Fruit fly (Drosophila melanogaster): ENCODE measurements around the gene CG18789.

- no peak for TF ChIP-seq Met (GFP tag; optimal IDR thresholded peaks at IDR 0.05)
- TF ChIP-seq CG11902 (GFP tag; optimal IDR thresholded peaks at IDR 0.05) = no peak
- no peak for TF ChIP-seq CG34406 (GFP tag; optimal IDR thresholded peaks at IDR 0.05)
- peak; percentile 81 for TF ChIP-seq Blimp-1 (GFP tag; optimal IDR thresholded peaks at IDR 0.05)
- TF ChIP-seq OdsH (GFP tag; optimal IDR thresholded peaks at IDR 0.05) = no peak
- no peak for TF ChIP-seq CG32006 (GFP tag; optimal IDR thresholded peaks at IDR 0.05)
These were observed 10.5 kb upstream of the CG18789 start for dm6 chr2L:12005436-12006396.

Data from whole organism, prepupa.